Fruit fly (Drosophila melanogaster): ENCODE measurements around the gene CG31800.
A peak's percentile ranks its signal among the peaks of the same experiment; 100 is the strongest.

Gene CG31800

dm6 chr2L:18987078-18987895 lies 47.1 kb downstream of the CG31800 start, which contains the start of the genes Swip-1 and EMC5:
Swip-1 (minus strand) TSS chr2L:18987280.
EMC5 (plus strand) TSS chr2L:18987707.
- TF ChIP-seq CG34367 (tag; optimal IDR thresholded peaks at IDR 0.05), result peak; percentile 31
- TF ChIP-seq Pif1A (GFP tag; optimal IDR thresholded peaks at IDR 0.05), result peak; percentile 23
- TF ChIP-seq CG10348 (GFP tag; IDR thresholded peaks at IDR 0.05), result no peak
- 0 out of 3 replicates have a peak, but pooled peaks have one; percentile 36 for TF ChIP-seq fd96Ca (GFP tag; IDR thresholded peaks at IDR 0.05)
- 0 out of 2 replicates have a peak, but pooled peaks have one; percentile 9 for TF ChIP-seq rn (GFP tag; IDR thresholded peaks at IDR 0.05)
- peak; percentile 16 for TF ChIP-seq D1 (tag; optimal IDR thresholded peaks at IDR 0.05)
- peak; percentile 61 for TF ChIP-seq CG15710 (tag; optimal IDR thresholded peaks at IDR 0.05)
- TF ChIP-seq CG17806 (tag; optimal IDR thresholded peaks at IDR 0.05), result peak; percentile 32
- TF ChIP-seq EcR (GFP tag; optimal IDR thresholded peaks at IDR 0.05), result no peak
- TF ChIP-seq CG13204 (GFP tag; optimal IDR thresholded peaks at IDR 0.05), result no peak
- no peak for TF ChIP-seq Snoo (tag; optimal IDR thresholded peaks at IDR 0.05)
- peak; percentile 31 for TF ChIP-seq CG9948 (tag; optimal IDR thresholded peaks at IDR 0.05)
- TF ChIP-seq CG4496 (GFP tag; IDR thresholded peaks at IDR 0.05), result peak; percentile 39; the same call in 1 of the 3 replicates
- peak; percentile 2 for TF ChIP-seq Pif1B (GFP tag; optimal IDR thresholded peaks at IDR 0.05)
- peak; percentile 38; the same call in 1 of the 2 replicates for TF ChIP-seq Ets98B (GFP tag; IDR thresholded peaks at IDR 0.05)
- no peak for TF ChIP-seq CG12605 (GFP tag; IDR thresholded peaks at IDR 0.05)
- TF ChIP-seq gl (tag; optimal IDR thresholded peaks at IDR 0.05), result no peak
- TF ChIP-seq CG8301 (tag; optimal IDR thresholded peaks at IDR 0.05), result no peak
- TF ChIP-seq CG8159 (tag; optimal IDR thresholded peaks at IDR 0.05), result peak; percentile 68
- TF ChIP-seq CG14655 (GFP tag; optimal IDR thresholded peaks at IDR 0.05), result peak; percentile 50
- no peak; the same call in 1 of the 2 replicates for TF ChIP-seq CG32121 (GFP tag; IDR thresholded peaks at IDR 0.05)

- no peak for TF ChIP-seq CG15710 (tag; optimal IDR thresholded peaks at IDR 0.05)
- no peak for TF ChIP-seq CG8301 (tag; optimal IDR thresholded peaks at IDR 0.05)
- TF ChIP-seq Pif1A (GFP tag; optimal IDR thresholded peaks at IDR 0.05), result no peak
- TF ChIP-seq CG14655 (GFP tag; optimal IDR thresholded peaks at IDR 0.05), result no peak
Observed at dm6 chr2L:18986125-18986498, 48.3 kb downstream of the CG31800 start.

- TF ChIP-seq EcR (GFP tag; optimal IDR thresholded peaks at IDR 0.05) (no peak), CG14655 (GFP tag; optimal IDR thresholded peaks at IDR 0.05) (peak; percentile 36), rn (GFP tag; IDR thresholded peaks at IDR 0.05) (no peak), CG8159 (tag; optimal IDR thresholded peaks at IDR 0.05) (peak; percentile 9), CG15710 (tag; optimal IDR thresholded peaks at IDR 0.05) (peak; percentile 12), CG17806 (tag; optimal IDR thresholded peaks at IDR 0.05) (no peak), Pif1A (GFP tag; optimal IDR thresholded peaks at IDR 0.05) (peak; percentile 6), CG8301 (tag; optimal IDR thresholded peaks at IDR 0.05) (peak; percentile 9), CG13204 (GFP tag; optimal IDR thresholded peaks at IDR 0.05) (no peak), Snoo (tag; optimal IDR thresholded peaks at IDR 0.05) (no peak)
Observed at dm6 chr2L:18985201-18986124, 48.9 kb downstream of the CG31800 start.

- TF ChIP-seq CG14655 (GFP tag; optimal IDR thresholded peaks at IDR 0.05) (no peak), CG15710 (tag; optimal IDR thresholded peaks at IDR 0.05) (no peak), fd96Ca (GFP tag; IDR thresholded peaks at IDR 0.05) (no peak), EcR (GFP tag; optimal IDR thresholded peaks at IDR 0.05) (no peak), CG17806 (tag; optimal IDR thresholded peaks at IDR 0.05) (no peak), rn (GFP tag; IDR thresholded peaks at IDR 0.05) (no peak), CG4496 (GFP tag; IDR thresholded peaks at IDR 0.05) (no peak), CG13204 (GFP tag; optimal IDR thresholded peaks at IDR 0.05) (no peak), CG8159 (tag; optimal IDR thresholded peaks at IDR 0.05) (no peak), gl (tag; optimal IDR thresholded peaks at IDR 0.05) (no peak), CG9948 (tag; optimal IDR thresholded peaks at IDR 0.05) (no peak), CG10348 (GFP tag; IDR thresholded peaks at IDR 0.05) (no peak), Ets98B (GFP tag; IDR thresholded peaks at IDR 0.05) (no peak), Pif1A (GFP tag; optimal IDR thresholded peaks at IDR 0.05) (no peak), Pif1B (GFP tag; optimal IDR thresholded peaks at IDR 0.05) (no peak), CG32121 (GFP tag; IDR thresholded peaks at IDR 0.05) (no peak), CG8301 (tag; optimal IDR thresholded peaks at IDR 0.05) (no peak), CG12605 (GFP tag; IDR thresholded peaks at IDR 0.05) (no peak)
Observed at dm6 chr2L:18984158-18984557, 50.2 kb downstream of the CG31800 start.

Measured in whole organism, pupa.